Fruit fly (Drosophila melanogaster): ENCODE results near the gene CG12692.

Gene CG12692

DNA sequence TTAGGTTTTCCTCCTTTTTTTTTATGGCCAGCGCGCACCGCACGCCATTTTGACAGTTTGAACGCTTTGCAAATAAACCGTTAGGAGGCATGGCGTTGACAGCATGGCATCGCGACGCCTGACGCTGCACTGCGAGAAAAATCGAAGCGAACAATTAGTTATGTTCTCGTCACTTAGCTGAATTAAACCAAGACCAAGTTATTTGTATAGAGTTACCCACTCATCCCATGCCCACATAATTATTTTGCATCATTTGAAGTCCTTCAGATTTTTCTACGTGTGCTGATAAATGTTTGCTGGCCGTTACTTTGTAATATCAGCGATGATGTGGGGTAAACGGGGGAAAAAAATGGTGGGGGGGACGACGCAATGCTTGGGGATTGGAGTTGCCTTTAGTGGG, 27.7 kb upstream of the CG12692 start (continued):
- no peak for TF ChIP-seq hkb (optimal IDR thresholded peaks at IDR 0.05)
- no peak for TF ChIP-seq hkb (GFP tag; IDR thresholded peaks at IDR 0.05)
- no peak for TF ChIP-seq CG17385 (GFP tag; optimal IDR thresholded peaks at IDR 0.05)
- no peak for TF ChIP-seq gcm2 (GFP tag; optimal IDR thresholded peaks at IDR 0.05)
- TF ChIP-seq amos (GFP tag; IDR thresholded peaks at IDR 0.05; ENCODE audit: partially characterized antibody) = no peak
- TF ChIP-seq CG11085 (GFP tag; IDR thresholded peaks at IDR 0.05) = no peak
- TF ChIP-seq grau (tag; optimal IDR thresholded peaks at IDR 0.05) = peak; percentile 9
- TF ChIP-seq Gug (GFP tag; IDR thresholded peaks at IDR 0.05) = no peak
- TF ChIP-seq ftz-f1 (GFP tag; optimal IDR thresholded peaks at IDR 0.05) = no peak
- no peak for TF ChIP-seq NC2β (GFP tag; optimal IDR thresholded peaks at IDR 0.05)
- TF ChIP-seq Nf-YB (GFP tag; optimal IDR thresholded peaks at IDR 0.05) = no peak
- TF ChIP-seq CG4282 (GFP tag; optimal IDR thresholded peaks at IDR 0.05) = no peak
- no peak for TF ChIP-seq prd (optimal IDR thresholded peaks at IDR 0.05)
- 0 out of 3 replicates have a peak, but pooled peaks have one; percentile 21 for TF ChIP-seq prd (GFP tag; IDR thresholded peaks at IDR 0.05)
- no peak for TF ChIP-seq D (optimal IDR thresholded peaks at IDR 0.05)
- no peak for TF ChIP-seq D (GFP tag; optimal IDR thresholded peaks at IDR 0.05)
- TF ChIP-seq CG6689 (GFP tag; IDR thresholded peaks at IDR 0.05) = peak; percentile 34; the same call in 1 of the 2 replicates
- no peak for TF ChIP-seq CG2129 (GFP tag; IDR thresholded peaks at IDR 0.05; ENCODE audit: partially characterized antibody)
- no peak for TF ChIP-seq p53 (GFP tag; optimal IDR thresholded peaks at IDR 0.05)
- no peak for TF ChIP-seq lbe (GFP tag; optimal IDR thresholded peaks at IDR 0.05)
- peak; percentile 39 for TF ChIP-seq CG18599 (GFP tag; optimal IDR thresholded peaks at IDR 0.05)
- TF ChIP-seq dimm (GFP tag; IDR thresholded peaks at IDR 0.05) = no peak
- TF ChIP-seq sd (tag; optimal IDR thresholded peaks at IDR 0.05) = no peak
- TF ChIP-seq Ets97D (GFP tag; optimal IDR thresholded peaks at IDR 0.05) = no peak
- no peak; the same call in 1 of the 2 replicates for TF ChIP-seq H2.0 (GFP tag; IDR thresholded peaks at IDR 0.05)
- no peak for TF ChIP-seq Abd-B (GFP tag; optimal IDR thresholded peaks at IDR 0.05)
- no peak for TF ChIP-seq CG4424 (GFP tag; optimal IDR thresholded peaks at IDR 0.05)
- TF ChIP-seq HLHmδ (GFP tag; optimal IDR thresholded peaks at IDR 0.05) = no peak
- TF ChIP-seq zen (tag; optimal IDR thresholded peaks at IDR 0.05) = no peak
- TF ChIP-seq dati (GFP tag; IDR thresholded peaks at IDR 0.05) = no peak
- no peak for TF ChIP-seq CG6175 (GFP tag; IDR thresholded peaks at IDR 0.05)
- no peak for TF ChIP-seq NK7.1 (GFP tag; optimal IDR thresholded peaks at IDR 0.05)
- no peak for TF ChIP-seq CG15479 (GFP tag; optimal IDR thresholded peaks at IDR 0.05)
- TF ChIP-seq CG2712 (tag; optimal IDR thresholded peaks at IDR 0.05) = no peak
- peak; percentile 30 for TF ChIP-seq mam (GFP tag; optimal IDR thresholded peaks at IDR 0.05)
- TF ChIP-seq eve (GFP tag; optimal IDR thresholded peaks at IDR 0.05) = no peak
- no peak for TF ChIP-seq CG30403 (GFP tag; optimal IDR thresholded peaks at IDR 0.05)
- TF ChIP-seq Nf-YA (GFP tag; IDR thresholded peaks at IDR 0.05) = no peak
- no peak for TF ChIP-seq CG14965 (GFP tag; optimal IDR thresholded peaks at IDR 0.05; ENCODE audit: borderline replicate concordance)
- no peak for TF ChIP-seq CG43689 (GFP tag; IDR thresholded peaks at IDR 0.05)
- peak; percentile 35 for TF ChIP-seq Hmr (GFP tag; optimal IDR thresholded peaks at IDR 0.05)
- no peak for TF ChIP-seq CG7271 (tag; optimal IDR thresholded peaks at IDR 0.05)
- peak; percentile 14 for TF ChIP-seq tin (GFP tag; optimal IDR thresholded peaks at IDR 0.05)
- TF ChIP-seq CG10366 (GFP tag; IDR thresholded peaks at IDR 0.05) = no peak; the same call in 1 of the 2 replicates
- no peak for TF ChIP-seq tap (tag; optimal IDR thresholded peaks at IDR 0.05)
- TF ChIP-seq HmgZ (tag; optimal IDR thresholded peaks at IDR 0.05) = no peak
- no peak for TF ChIP-seq chn (GFP tag; optimal IDR thresholded peaks at IDR 0.05)
- TF ChIP-seq CG1529 (GFP tag; optimal IDR thresholded peaks at IDR 0.05) = no peak
- no peak for TF ChIP-seq zfh2 (GFP tag; optimal IDR thresholded peaks at IDR 0.05)
- no peak for TF ChIP-seq Stat92E (GFP tag; optimal IDR thresholded peaks at IDR 0.05)
- TF ChIP-seq Fer1 (GFP tag; optimal IDR thresholded peaks at IDR 0.05) = peak; percentile 8
- TF ChIP-seq da (GFP tag; optimal IDR thresholded peaks at IDR 0.05) = no peak
- no peak for TF ChIP-seq Mes4 (GFP tag; optimal IDR thresholded peaks at IDR 0.05)
